Fruit fly (Drosophila melanogaster) whole organism, embryonic: ENCODE data around the gene Ubc4.

ENCODE experiments used
- CG10274 ChIP-seq: fragments of 200-800 bp; sonication (Bioruptor generic); optimal IDR thresholded peaks from 3 replicates; lab custom pipeline; 2017; ENCODE audit warnings: missing biosample characterization, mild to moderate bottlenecking, missing genetic modification characterization
- CG13424 ChIP-seq: fragments of 200-800 bp; sonication (Bioruptor generic); optimal IDR thresholded peaks from 2 replicates; lab custom pipeline; 2019; ENCODE audit warnings: missing biosample characterization, mild to moderate bottlenecking, missing genetic modification characterization, moderate library complexity
- CG18764 ChIP-seq: fragments of 200-800 bp; sonication (Bioruptor generic); optimal IDR thresholded peaks from 3 replicates; lab custom pipeline; 2016; ENCODE audit warnings: missing biosample characterization, missing genetic modification characterization
- HLH3B ChIP-seq: fragments of 200-800 bp; sonication (Bioruptor generic); IDR thresholded peaks from 2 replicates; pipeline ENCODE4 v1.3.6; 2022; ENCODE audit warnings: missing biosample characterization, missing genetic modification characterization
- croc ChIP-seq: fragments of 200-800 bp; sonication (Bioruptor generic); conservative IDR thresholded peaks from 3 replicates; pipeline ENCODE4 v1.3.6; 2022; ENCODE audit warnings: missing biosample characterization, missing genetic modification characterization

dm6 chr3L:9694169-9694866 lies 3.8 kb upstream of the Ubc4 start:
- TF ChIP-seq croc (GFP tag; lab: Robert Waterston, UW) (no peak), HLH3B (GFP tag; lab: Robert Waterston, UW) (no peak), CG18764 (no peak), CG13424 (no peak), CG10274 (GFP tag; lab: Kevin White, UChicago) (no peak)
